Worm (Caenorhabditis elegans) whole organism, midembryonic: Measurements from ENCODE around the gene F54D10.4.

ENCODE experiments used
- cog-1 ChIP-seq: sonication (generic microtip); optimal IDR thresholded peaks from 2 replicates; lab custom pipeline; 2016; ENCODE audit warnings: missing genetic modification characterization, missing compliant biosample characterization
- flt-1 ChIP-seq: fragments of 200-800 bp; sonication (Bioruptor generic); IDR thresholded peaks from 2 replicates; pipeline ENCODE4 v1.3.6; 2022; ENCODE audit warnings: missing genetic modification characterization, missing compliant biosample characterization
- tab-1 ChIP-seq: fragments of 200-800 bp; sonication (Bioruptor generic); IDR thresholded peaks from 2 replicates; pipeline ENCODE4 v1.3.6; 2022; ENCODE audit warnings: missing genetic modification characterization, missing compliant biosample characterization

- TF ChIP-seq cog-1 (no peak), flt-1 (GFP tag; lab: Robert Waterston, UW) (no peak), tab-1 (GFP tag; lab: Robert Waterston, UW) (no peak)
These were observed 25.5 kb upstream of the F54D10.4 start, which contains the start of gene F54D10.9 for ce11 chrII:3832383-3832782.
